Worm (Caenorhabditis elegans): ENCODE data around the gene F49E11.7.

F49E11.7 gene

ce11 chrIV:13082836-13083763, 30.4 kb downstream of the F49E11.7 start (continued):
- peak; percentile 59 for TF ChIP-seq somi-1 (GFP tag; optimal IDR thresholded peaks at IDR 0.05)
- no peak for TF ChIP-seq fkh-3 (tag; optimal IDR thresholded peaks at IDR 0.05)
- no peak for TF ChIP-seq Y53F4B.3 (GFP tag; IDR thresholded peaks at IDR 0.05)

- TF ChIP-seq nfya-1 (tag; optimal IDR thresholded peaks at IDR 0.05; ENCODE audit: borderline replicate concordance, insufficient read depth) (no peak), ztf-18 (tag; optimal IDR thresholded peaks at IDR 0.05) (no peak), dox-1 (GFP tag; IDR thresholded peaks at IDR 0.05) (no peak), attf-3 (GFP tag; conservative IDR thresholded peaks at IDR 0.05) (no peak), let-607 (tag; optimal IDR thresholded peaks at IDR 0.05) (no peak)
Measured at ce11 chrIV:13085675-13086074, 33.0 kb downstream of the F49E11.7 start.

- TF ChIP-seq ztf-26 (tag; optimal IDR thresholded peaks at IDR 0.05) (no peak), nhr-90 (tag; optimal IDR thresholded peaks at IDR 0.05) (no peak), F10E7.11 (tag; optimal IDR thresholded peaks at IDR 0.05) (no peak), ZK185.1 (tag; optimal IDR thresholded peaks at IDR 0.05; ENCODE audit: poor library complexity, severe bottlenecking) (no peak), unc-62 (GFP tag; optimal IDR thresholded peaks at IDR 0.05) (no peak), nhr-27 (tag; optimal IDR thresholded peaks at IDR 0.05) (no peak), hrde-1 (tag; optimal IDR thresholded peaks at IDR 0.05; ENCODE audit: borderline replicate concordance) (no peak), Y95B8A.8 (GFP tag; IDR thresholded peaks at IDR 0.05) (no peak), mel-28 (tag; optimal IDR thresholded peaks at IDR 0.05; ENCODE audit: borderline replicate concordance) (no peak), lsl-1 (GFP tag; optimal IDR thresholded peaks at IDR 0.05) (no peak), nhr-179 (tag; optimal IDR thresholded peaks at IDR 0.05) (no peak), lag-1 (GFP tag; IDR thresholded peaks at IDR 0.05) (no peak), nhr-80 (tag; optimal IDR thresholded peaks at IDR 0.05) (no peak), hsf-1 (GFP tag; IDR thresholded peaks at IDR 0.05) (no peak)
Measured at ce11 chrIV:13086705-13087104, 34.0 kb downstream of the F49E11.7 start, which contains the start of gene spin-2. TSS of gene spin-2 (plus strand) at chrIV:13087005.

ce11 chrIV:13089671-13090242, 37.1 kb downstream of the F49E11.7 start:
- TF ChIP-seq ztf-3 (GFP tag; optimal IDR thresholded peaks at IDR 0.05): no peak
- no peak for TF ChIP-seq C06A6.2 (GFP tag; conservative IDR thresholded peaks at IDR 0.05)
- peak; percentile 92; the same call in 1 of the 2 replicates for TF ChIP-seq zfh-2 (GFP tag; conservative IDR thresholded peaks at IDR 0.05)
- TF ChIP-seq cebp-2 (GFP tag; IDR thresholded peaks at IDR 0.05): 0 out of 2 replicates have a peak, but pooled peaks have one; percentile 18
- TF ChIP-seq lin-26 (GFP tag; IDR thresholded peaks at IDR 0.05): no peak
- no peak for TF ChIP-seq zim-3 (tag; optimal IDR thresholded peaks at IDR 0.05)
- TF ChIP-seq hlh-12 (tag; optimal IDR thresholded peaks at IDR 0.05): no peak
- no peak for TF ChIP-seq dox-1 (GFP tag; IDR thresholded peaks at IDR 0.05)
- TF ChIP-seq hmg-20 (GFP tag; IDR thresholded peaks at IDR 0.05): 0 out of 2 replicates have a peak, but pooled peaks have one; percentile 8
- TF ChIP-seq pbrm-1 (GFP tag; IDR thresholded peaks at IDR 0.05): 0 out of 2 replicates have a peak, but pooled peaks have one; percentile 19
- TF ChIP-seq xnd-1 (tag; optimal IDR thresholded peaks at IDR 0.05): no peak
- TF ChIP-seq lsy-27 (tag; optimal IDR thresholded peaks at IDR 0.05; ENCODE audit: borderline replicate concordance, insufficient read depth): no peak
- TF ChIP-seq F55B11.4 (tag; optimal IDR thresholded peaks at IDR 0.05; ENCODE audit: borderline replicate concordance, insufficient read depth): no peak
- TF ChIP-seq attf-3 (GFP tag; conservative IDR thresholded peaks at IDR 0.05): no peak
- TF ChIP-seq F39B2.1 (GFP tag; IDR thresholded peaks at IDR 0.05): no peak
- TF ChIP-seq mes-4 (tag; optimal IDR thresholded peaks at IDR 0.05): no peak
- TF ChIP-seq ceh-27 (GFP tag; optimal IDR thresholded peaks at IDR 0.05): no peak
- no peak for TF ChIP-seq snpc-4 (GFP tag; optimal IDR thresholded peaks at IDR 0.05)
- no peak for TF ChIP-seq snpc-4 (tag; optimal IDR thresholded peaks at IDR 0.05)
- no peak for TF ChIP-seq Y56A3A.18 (GFP tag; IDR thresholded peaks at IDR 0.05)
- no peak for TF ChIP-seq B0019.2 (GFP tag; conservative IDR thresholded peaks at IDR 0.05)

Data from whole organism, young adult.